Fruit fly (Drosophila melanogaster) whole organism, pupa: ENCODE data around the gene CG42525.

ENCODE experiments used
- CG10348 ChIP-seq: fragments of 200-800 bp; sonication (Bioruptor generic); IDR thresholded peaks from 2 replicates; pipeline ENCODE4 v1.3.6; 2022; ENCODE audit warnings: missing biosample characterization, missing genetic modification characterization
- CG13204 ChIP-seq: fragments of 200-800 bp; sonication (Bioruptor generic); optimal IDR thresholded peaks from 2 replicates; lab custom pipeline; 2018; ENCODE audit warnings: missing biosample characterization, mild to moderate bottlenecking, missing genetic modification characterization, moderate library complexity
- CG14655 ChIP-seq: fragments of 200-800 bp; sonication (Bioruptor generic); optimal IDR thresholded peaks from 3 replicates; lab custom pipeline; 2017; ENCODE audit warnings: mild to moderate bottlenecking, missing biosample characterization, missing genetic modification reagents, missing genetic modification characterization
- CG15710 ChIP-seq: fragments of 200-800 bp; sonication (Bioruptor generic); optimal IDR thresholded peaks from 2 replicates; lab custom pipeline; 2018; ENCODE audit warnings: missing biosample characterization, mild to moderate bottlenecking, missing genetic modification characterization, moderate library complexity
- CG17806 ChIP-seq: fragments of 200-800 bp; sonication (Bioruptor generic); optimal IDR thresholded peaks from 2 replicates; lab custom pipeline; 2018; ENCODE audit warnings: missing biosample characterization, mild to moderate bottlenecking, missing genetic modification characterization, moderate library complexity
- CG4496 ChIP-seq: fragments of 200-800 bp; sonication (Bioruptor generic); IDR thresholded peaks from 3 replicates; pipeline ENCODE4 v1.3.6; 2022; ENCODE audit warnings: missing biosample characterization, missing genetic modification characterization
- CG8159 ChIP-seq: fragments of 200-800 bp; sonication (Bioruptor generic); optimal IDR thresholded peaks from 3 replicates; lab custom pipeline; 2018; ENCODE audit warnings: missing biosample characterization, mild to moderate bottlenecking, missing genetic modification characterization, moderate library complexity
- CG8301 ChIP-seq: fragments of 200-800 bp; sonication (Bioruptor generic); optimal IDR thresholded peaks from 2 replicates; lab custom pipeline; 2018; ENCODE audit warnings: missing biosample characterization, mild to moderate bottlenecking, missing genetic modification characterization
- CG9948 ChIP-seq: fragments of 200-800 bp; sonication (Bioruptor generic); optimal IDR thresholded peaks from 2 replicates; lab custom pipeline; 2018; ENCODE audit warnings: missing biosample characterization, mild to moderate bottlenecking, missing genetic modification characterization, moderate library complexity
- Pif1A ChIP-seq: fragments of 200-800 bp; sonication (Bioruptor generic); optimal IDR thresholded peaks from 3 replicates; lab custom pipeline; 2016; ENCODE audit warnings: missing biosample characterization, missing genetic modification characterization
- Snoo ChIP-seq: fragments of 200-800 bp; sonication (Bioruptor generic); optimal IDR thresholded peaks from 3 replicates; lab custom pipeline; 2017; ENCODE audit warnings: missing biosample characterization, mild to moderate bottlenecking, missing genetic modification characterization, inconsistent platforms
- fd96Ca ChIP-seq: fragments of 200-800 bp; sonication (Bioruptor generic); IDR thresholded peaks from 3 replicates; pipeline ENCODE4 v1.3.6; 2022; ENCODE audit warnings: missing biosample characterization, missing genetic modification characterization
- rn ChIP-seq: fragments of 200-800 bp; sonication (Bioruptor generic); IDR thresholded peaks from 2 replicates; pipeline ENCODE4 v1.3.6; 2022; ENCODE audit warnings: missing biosample characterization, missing genetic modification characterization

dm6 chr3L:3141411-3141810 lies 48.1 kb downstream of the CG42525 start:
- no peak for TF ChIP-seq Pif1A (GFP tag; lab: Kevin White, UChicago)
- TF ChIP-seq CG8159 (tag; lab: Kevin White, UChicago), result no peak
- TF ChIP-seq CG14655 (GFP tag; lab: Kevin White, UChicago), result no peak
- TF ChIP-seq rn (GFP tag; lab: Robert Waterston, UW), result no peak
- TF ChIP-seq CG8301 (tag; lab: Kevin White, UChicago), result no peak
- no peak for TF ChIP-seq CG9948 (tag; lab: Kevin White, UChicago)
- TF ChIP-seq Snoo (tag; lab: Kevin White, UChicago), result no peak
- TF ChIP-seq CG10348 (GFP tag; lab: Robert Waterston, UW), result no peak
- no peak for TF ChIP-seq fd96Ca (GFP tag; lab: Robert Waterston, UW)
- no peak for TF ChIP-seq CG17806 (tag; lab: Kevin White, UChicago)
- TF ChIP-seq CG15710 (tag; lab: Kevin White, UChicago), result no peak
- TF ChIP-seq CG4496 (GFP tag; lab: Robert Waterston, UW), result no peak
- TF ChIP-seq CG13204, result no peak
